Fruit fly (Drosophila melanogaster) whole organism, embryonic: ENCODE data around the gene Muc30E.

Source experiments
- B-H1 ChIP-seq: fragments of 200-800 bp; sonication (Bioruptor generic); IDR thresholded peaks from 3 replicates; pipeline ENCODE4 v1.3.6; 2022; ENCODE audit warnings: missing biosample characterization, missing genetic modification characterization
- BEAF-32 ChIP-seq: fragments of 200-800 bp; sonication (Bioruptor generic); optimal IDR thresholded peaks from 3 replicates; lab custom pipeline; 2017; ENCODE audit warnings: missing biosample characterization, missing genetic modification characterization, mild to moderate bottlenecking, moderate library complexity, missing genetic modification reagents
- CG10209 ChIP-seq: fragments of 200-800 bp; sonication (Bioruptor generic); optimal IDR thresholded peaks from 3 replicates; lab custom pipeline; 2017; ENCODE audit warnings: missing biosample characterization, mild to moderate bottlenecking, missing genetic modification characterization, missing genetic modification reagents
- CG1024 ChIP-seq: fragments of 200-800 bp; sonication (Bioruptor generic); IDR thresholded peaks from 2 replicates; pipeline ENCODE4 v1.3.6; 2022; ENCODE audit warnings: missing biosample characterization, missing genetic modification characterization
- CG10565 ChIP-seq: fragments of 200-800 bp; sonication (Bioruptor generic); optimal IDR thresholded peaks from 3 replicates; lab custom pipeline; 2016; ENCODE audit warnings: missing biosample characterization, mild to moderate bottlenecking, missing genetic modification characterization
- CG12769 ChIP-seq: fragments of 200-800 bp; sonication (Bioruptor generic); optimal IDR thresholded peaks from 2 replicates; lab custom pipeline; 2019; ENCODE audit warnings: missing biosample characterization, mild to moderate bottlenecking, missing genetic modification characterization, moderate library complexity
- CG1603 ChIP-seq: fragments of 200-800 bp; sonication (Bioruptor generic); optimal IDR thresholded peaks from 2 replicates; lab custom pipeline; 2019; ENCODE audit warnings: missing biosample characterization, mild to moderate bottlenecking, missing genetic modification characterization, moderate library complexity
- CG16815 ChIP-seq: fragments of 200-800 bp; sonication (Bioruptor generic); optimal IDR thresholded peaks from 3 replicates; lab custom pipeline; 2017; ENCODE audit warnings: missing biosample characterization, mild to moderate bottlenecking, missing genetic modification characterization
- CG17912 ChIP-seq: fragments of 200-800 bp; sonication (Bioruptor generic); optimal IDR thresholded peaks from 2 replicates; lab custom pipeline; 2018; ENCODE audit warnings: missing biosample characterization, mild to moderate bottlenecking, missing genetic modification characterization
- CG18599 ChIP-seq: fragments of 200-800 bp; sonication (Bioruptor generic); optimal IDR thresholded peaks from 3 replicates; lab custom pipeline; 2017; ENCODE audit warnings: missing biosample characterization, missing genetic modification characterization, mild to moderate bottlenecking, moderate library complexity, missing genetic modification reagents
- CG2120 ChIP-seq: fragments of 200-800 bp; sonication (Bioruptor generic); optimal IDR thresholded peaks from 3 replicates; lab custom pipeline; 2016; ENCODE audit warnings: missing biosample characterization, missing genetic modification characterization
- CG2678 ChIP-seq: fragments of 200-800 bp; sonication (Bioruptor generic); optimal IDR thresholded peaks from 3 replicates; lab custom pipeline; 2019; ENCODE audit warnings: missing biosample characterization, mild to moderate bottlenecking, missing genetic modification characterization, moderate library complexity
- CG30403 ChIP-seq: fragments of 200-800 bp; sonication (Bioruptor generic); optimal IDR thresholded peaks from 3 replicates; lab custom pipeline; 2016; ENCODE audit warnings: missing biosample characterization, missing genetic modification characterization
- CG3281 ChIP-seq: fragments of 200-800 bp; sonication (Bioruptor generic); optimal IDR thresholded peaks from 3 replicates; lab custom pipeline; 2017; ENCODE audit warnings: missing biosample characterization, mild to moderate bottlenecking, missing genetic modification characterization
- CG4328 ChIP-seq: fragments of 200-800 bp; sonication (Bioruptor generic); optimal IDR thresholded peaks from 3 replicates; lab custom pipeline; 2017; ENCODE audit warnings: missing biosample characterization, missing genetic modification reagents, missing genetic modification characterization
- CG6854 ChIP-seq: fragments of 200-800 bp; sonication (Bioruptor generic); optimal IDR thresholded peaks from 3 replicates; lab custom pipeline; 2017; ENCODE audit warnings: missing biosample characterization, mild to moderate bottlenecking, missing genetic modification characterization
- CG7556 ChIP-seq: fragments of 200-800 bp; sonication (Bioruptor generic); optimal IDR thresholded peaks from 2 replicates; lab custom pipeline; 2017; ENCODE audit warnings: missing biosample characterization, mild to moderate bottlenecking, missing genetic modification characterization
- CG7928 ChIP-seq: fragments of 200-800 bp; sonication (Bioruptor generic); optimal IDR thresholded peaks from 2 replicates; lab custom pipeline; 2017; ENCODE audit warnings: missing biosample characterization, mild to moderate bottlenecking, missing genetic modification characterization
- CG7963 ChIP-seq: fragments of 200-800 bp; sonication (Bioruptor generic); IDR thresholded peaks from 3 replicates; pipeline ENCODE4 v1.3.6; 2022; ENCODE audit warnings: missing biosample characterization, missing genetic modification characterization; ENCODE audit not compliant: partially characterized antibody
- CG8359 ChIP-seq: fragments of 200-800 bp; sonication (Bioruptor generic); optimal IDR thresholded peaks from 2 replicates; lab custom pipeline; 2017; ENCODE audit warnings: missing biosample characterization, mild to moderate bottlenecking, missing genetic modification characterization, borderline replicate concordance
- D ChIP-seq, 2 experiments: fragments of 200-800 bp in 1 of 2; fragments of >200 bp in 1 of 2; sonication (Bioruptor generic) in 1 of 2; optimal IDR thresholded peaks; 2 replicates in 1 of 2; 3 replicates in 1 of 2; lab custom pipeline; 2017; ENCODE audit warnings: mild to moderate bottlenecking in 1 of 2, missing biosample characterization in 1 of 2, missing genetic modification characterization in 1 of 2, missing genetic modification reagents in 1 of 2
- Dek ChIP-seq: fragments of 200-800 bp; sonication (Bioruptor generic); optimal IDR thresholded peaks from 3 replicates; lab custom pipeline; 2019; ENCODE audit warnings: missing biosample characterization, mild to moderate bottlenecking, missing genetic modification characterization, moderate library complexity
- Dip2 ChIP-seq: fragments of 200-800 bp; sonication (Bioruptor generic); IDR thresholded peaks from 2 replicates; pipeline ENCODE4 v1.3.6; 2022; ENCODE audit warnings: missing biosample characterization, missing genetic modification characterization
- Dip3 ChIP-seq: fragments of 200-800 bp; sonication (Bioruptor generic); optimal IDR thresholded peaks from 3 replicates; lab custom pipeline; 2016; ENCODE audit warnings: missing biosample characterization, missing genetic modification characterization
- Dp ChIP-seq: fragments of 200-800 bp; sonication (Bioruptor generic); optimal IDR thresholded peaks from 2 replicates; lab custom pipeline; 2018; ENCODE audit warnings: missing biosample characterization, mild to moderate bottlenecking, missing genetic modification characterization, moderate library complexity
- HLH54F ChIP-seq: fragments of 200-800 bp; sonication (Bioruptor generic); optimal IDR thresholded peaks from 3 replicates; lab custom pipeline; 2016; ENCODE audit warnings: missing biosample characterization, missing genetic modification characterization
- Hey ChIP-seq: fragments of 200-800 bp; sonication (Bioruptor generic); optimal IDR thresholded peaks from 3 replicates; lab custom pipeline; 2018; ENCODE audit warnings: missing biosample characterization, mild to moderate bottlenecking, missing genetic modification characterization
- Lhr ChIP-seq: fragments of 200-800 bp; sonication (Bioruptor generic); optimal IDR thresholded peaks from 3 replicates; lab custom pipeline; 2017; ENCODE audit warnings: mild to moderate bottlenecking, missing biosample characterization, missing genetic modification reagents, missing genetic modification characterization
- Meics ChIP-seq: fragments of 200-800 bp; sonication (Bioruptor generic); optimal IDR thresholded peaks from 2 replicates; lab custom pipeline; 2017; ENCODE audit warnings: missing biosample characterization, mild to moderate bottlenecking, missing genetic modification characterization
- Scr ChIP-seq: fragments of 200-800 bp; sonication (Bioruptor generic); IDR thresholded peaks from 2 replicates; pipeline ENCODE4 v1.3.6; 2022; ENCODE audit warnings: missing biosample characterization, missing genetic modification characterization; ENCODE audit not compliant: partially characterized antibody
- bigmax ChIP-seq: fragments of 200-800 bp; sonication (Bioruptor generic); optimal IDR thresholded peaks from 2 replicates; lab custom pipeline; 2018; ENCODE audit warnings: missing biosample characterization, mild to moderate bottlenecking, missing genetic modification characterization
- cad ChIP-seq: fragments of >200 bp; optimal IDR thresholded peaks from 2 replicates; lab custom pipeline; 2017; ENCODE audit warnings: missing biosample characterization, missing genetic modification characterization
- danr ChIP-seq: fragments of 200-800 bp; sonication (Bioruptor generic); IDR thresholded peaks from 2 replicates; pipeline ENCODE4 v1.3.6; 2022; ENCODE audit warnings: missing biosample characterization, missing genetic modification characterization
- fru ChIP-seq: fragments of >200 bp; optimal IDR thresholded peaks from 2 replicates; lab custom pipeline; 2017
- inv ChIP-seq: fragments of 200-800 bp; sonication (Bioruptor generic); IDR thresholded peaks from 2 replicates; pipeline ENCODE4 v1.3.6; 2022; ENCODE audit warnings: missing biosample characterization, missing genetic modification characterization; ENCODE audit not compliant: partially characterized antibody
- mirr ChIP-seq: fragments of 200-800 bp; sonication (Bioruptor generic); optimal IDR thresholded peaks from 3 replicates; lab custom pipeline; 2018; ENCODE audit warnings: missing biosample characterization, mild to moderate bottlenecking, missing genetic modification characterization
- nerfin-1 ChIP-seq: fragments of 200-800 bp; sonication (Bioruptor generic); optimal IDR thresholded peaks from 3 replicates; lab custom pipeline; 2019; ENCODE audit warnings: missing biosample characterization, mild to moderate bottlenecking, missing genetic modification characterization, moderate library complexity
- pnt ChIP-seq: fragments of 200-800 bp; sonication (Bioruptor generic); optimal IDR thresholded peaks from 3 replicates; lab custom pipeline; 2016; ENCODE audit warnings: missing biosample characterization, missing genetic modification characterization
- rib ChIP-seq: fragments of 200-800 bp; sonication (Bioruptor generic); IDR thresholded peaks from 2 replicates; pipeline ENCODE4 v1.3.6; 2022; ENCODE audit warnings: missing biosample characterization, missing genetic modification characterization
- ssp ChIP-seq: fragments of 200-800 bp; sonication (Bioruptor generic); IDR thresholded peaks from 2 replicates; pipeline ENCODE4 v1.3.6; 2022; ENCODE audit warnings: missing biosample characterization, missing genetic modification characterization
- tap ChIP-seq: fragments of 200-800 bp; optimal IDR thresholded peaks from 3 replicates; lab custom pipeline; 2019; ENCODE audit warnings: missing biosample characterization, mild to moderate bottlenecking, missing genetic modification characterization, moderate library complexity
- tgo ChIP-seq: fragments of 200-800 bp; sonication (Bioruptor generic); IDR thresholded peaks from 3 replicates; pipeline ENCODE4 v1.3.6; 2022; ENCODE audit warnings: missing biosample characterization, missing genetic modification characterization
- twi ChIP-seq: fragments of 200-800 bp; optimal IDR thresholded peaks from 2 replicates; lab custom pipeline; 2019; ENCODE audit warnings: missing biosample characterization, mild to moderate bottlenecking, missing genetic modification characterization, moderate library complexity
- unc-4 ChIP-seq: fragments of 200-800 bp; sonication (Bioruptor generic); IDR thresholded peaks from 2 replicates; pipeline ENCODE4 v1.3.6; 2022; ENCODE audit warnings: missing biosample characterization, missing genetic modification characterization; ENCODE audit not compliant: partially characterized antibody
- vnd ChIP-seq: fragments of 200-800 bp; sonication (Bioruptor generic); IDR thresholded peaks from 3 replicates; pipeline ENCODE4 v1.3.6; 2022; ENCODE audit warnings: missing biosample characterization, missing genetic modification characterization; ENCODE audit not compliant: partially characterized antibody
- vvl ChIP-seq: fragments of 200-800 bp; sonication (Bioruptor generic); IDR thresholded peaks from 2 replicates; pipeline ENCODE4 v1.3.6; 2022; ENCODE audit warnings: missing biosample characterization, missing genetic modification characterization
- wor ChIP-seq: fragments of 200-800 bp; sonication (Bioruptor generic); IDR thresholded peaks from 2 replicates; pipeline ENCODE4 v1.3.6; 2022; ENCODE audit warnings: missing biosample characterization, missing genetic modification characterization

The Muc30E gene

DNA sequence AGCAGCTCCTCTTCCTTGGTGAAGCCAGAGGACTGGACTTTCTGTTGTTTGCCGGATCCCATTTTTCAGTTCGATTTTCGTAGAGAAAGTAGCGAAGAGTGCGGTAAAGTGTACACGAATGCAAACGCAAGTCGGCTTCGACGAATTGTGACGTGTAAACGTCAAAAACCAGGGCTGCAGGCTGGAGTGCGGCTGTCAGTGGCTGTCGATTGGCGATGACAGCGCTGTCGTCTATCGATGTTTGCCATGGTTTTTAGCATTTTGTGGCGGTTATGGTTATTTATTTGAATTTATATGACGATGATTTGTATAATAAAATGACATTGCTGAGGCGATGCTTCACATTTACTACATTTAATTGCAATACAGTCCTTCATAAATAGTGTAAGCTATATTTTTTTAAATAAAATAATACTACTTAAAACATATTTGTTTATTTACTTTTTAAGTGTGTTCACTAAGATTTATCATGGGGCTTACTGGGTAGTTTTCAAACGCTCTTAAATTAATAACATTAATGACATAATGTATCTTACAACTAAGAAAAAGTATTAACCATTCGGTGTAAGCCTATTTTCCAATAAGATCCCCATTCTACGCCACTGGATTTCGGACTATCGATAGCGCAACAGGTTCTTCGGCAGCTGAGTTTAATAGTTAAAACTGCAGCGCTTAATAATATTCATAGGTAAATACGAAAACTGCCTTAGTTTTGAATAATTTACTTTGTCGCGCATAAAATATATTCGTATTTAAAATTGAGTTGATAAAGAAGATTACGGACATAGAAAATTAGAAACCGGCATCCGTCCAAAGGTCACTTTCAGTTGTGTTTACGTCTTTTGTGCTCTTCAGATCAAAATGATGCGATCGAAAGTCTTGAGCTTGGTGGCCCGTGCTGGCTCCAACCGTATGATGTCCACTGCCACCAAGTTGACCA, 15.4 kb upstream of the Muc30E start, which contains the start of the genes CG5885 and CG4598 (continued):
- TF ChIP-seq CG10209 (GFP tag; lab: Kevin White, UChicago), result peak; percentile 66
- TF ChIP-seq cad (GFP tag; lab: Kevin White, UChicago), result no peak
- peak; percentile 29; the same call in 1 of the 3 replicates for TF ChIP-seq CG7963 (GFP tag; lab: Robert Waterston, UW)
- no peak for TF ChIP-seq mirr (GFP tag; lab: Kevin White, UChicago)
- TF ChIP-seq bigmax (GFP tag; lab: Kevin White, UChicago), result no peak
- peak; percentile 40 for TF ChIP-seq CG16815 (GFP tag; lab: Kevin White, UChicago)
- TF ChIP-seq CG2120 (GFP tag; lab: Kevin White, UChicago), result peak; percentile 76
- peak; percentile 56 for TF ChIP-seq Meics (GFP tag; lab: Kevin White, UChicago)
- 0 out of 2 replicates have a peak, but pooled peaks have one; percentile 19 for TF ChIP-seq wor (GFP tag; lab: Robert Waterston, UW)
- TF ChIP-seq Dip3 (GFP tag; lab: Kevin White, UChicago), result peak; percentile 21
- peak; percentile 35 for TF ChIP-seq CG6854 (GFP tag; lab: Kevin White, UChicago)
- peak; percentile 44 for TF ChIP-seq Lhr
- peak; percentile 42 for TF ChIP-seq CG1024
- peak; percentile 82 for TF ChIP-seq BEAF-32 (GFP tag; lab: Kevin White, UChicago)
- TF ChIP-seq D (optimal IDR thresholded peaks at IDR 0.05; lab: Kevin White, UChicago), result no peak
- TF ChIP-seq D (GFP tag; optimal IDR thresholded peaks at IDR 0.05; lab: Kevin White, UChicago), result peak; percentile 34
- peak; percentile 58 for TF ChIP-seq inv
- TF ChIP-seq HLH54F, result peak; percentile 41
- TF ChIP-seq Dp (GFP tag; lab: Kevin White, UChicago), result peak; percentile 88
- 0 out of 2 replicates have a peak, but pooled peaks have one; percentile 34 for TF ChIP-seq rib (GFP tag; lab: Robert Waterston, UW)
- TF ChIP-seq CG12769, result peak; percentile 20
- TF ChIP-seq CG1603 (tag; lab: Kevin White, UChicago), result peak; percentile 78
- TF ChIP-seq Dip2, result no peak
- peak; percentile 76 for TF ChIP-seq Dek (tag; lab: Kevin White, UChicago)
- peak; percentile 35 for TF ChIP-seq twi (tag; lab: Kevin White, UChicago)
- TF ChIP-seq danr (GFP tag; lab: Robert Waterston, UW), result no peak
- TF ChIP-seq pnt (GFP tag; lab: Kevin White, UChicago), result peak; percentile 55
- TF ChIP-seq CG30403 (GFP tag; lab: Kevin White, UChicago), result peak; percentile 77
- TF ChIP-seq CG3281, result peak; percentile 34
- TF ChIP-seq vnd (GFP tag; lab: Robert Waterston, UW), result peak; percentile 72
- TF ChIP-seq CG17912 (GFP tag; lab: Kevin White, UChicago), result peak; percentile 46
- TF ChIP-seq vvl, result peak; percentile 81
- no peak for TF ChIP-seq B-H1
- TF ChIP-seq Scr (GFP tag; lab: Robert Waterston, UW), result peak; percentile 75
- peak; percentile 71 for TF ChIP-seq CG7556
- TF ChIP-seq CG7928 (GFP tag; lab: Kevin White, UChicago), result peak; percentile 98
- TF ChIP-seq Hey (tag; lab: Kevin White, UChicago), result no peak
- TF ChIP-seq fru (lab: Kevin White, UChicago), result no peak
- TF ChIP-seq ssp (GFP tag; lab: Robert Waterston, UW), result peak; percentile 39; the same call in 1 of the 2 replicates
- peak; percentile 45 for TF ChIP-seq tap (tag; lab: Kevin White, UChicago)
- no peak for TF ChIP-seq CG8359
- no peak for TF ChIP-seq CG10565 (GFP tag; lab: Kevin White, UChicago)
- peak; percentile 76 for TF ChIP-seq CG2678
- TF ChIP-seq CG18599 (GFP tag; lab: Kevin White, UChicago), result peak; percentile 70
- peak; percentile 80 for TF ChIP-seq unc-4 (GFP tag; lab: Robert Waterston, UW)
- peak; percentile 44; the same call in 2 of the 3 replicates for TF ChIP-seq tgo (GFP tag; lab: Robert Waterston, UW)
- TF ChIP-seq CG4328 (GFP tag; lab: Kevin White, UChicago), result peak; percentile 50
- peak; percentile 27 for TF ChIP-seq nerfin-1 (tag; lab: Kevin White, UChicago)
